Worm (Caenorhabditis elegans) whole organism, L1 larva: ENCODE data around the gene lite-1.

ENCODE experiments used
- C16A3.4 ChIP-seq: fragments of 150-350 bp; optimal IDR thresholded peaks from 2 replicates; lab custom pipeline; 2014; ENCODE audit warnings: missing biosample characterization, missing genetic modification characterization
- C34B4.2 ChIP-seq: sonication (generic microtip); optimal IDR thresholded peaks from 2 replicates; lab custom pipeline; 2017; ENCODE audit warnings: mild to moderate bottlenecking, missing genetic modification characterization, missing compliant biosample characterization
- alr-1 ChIP-seq: fragments of 200-800 bp; sonication (Bioruptor generic); optimal IDR thresholded peaks from 2 replicates; lab custom pipeline; 2018; ENCODE audit warnings: borderline replicate concordance, mild to moderate bottlenecking, missing genetic modification characterization, missing compliant biosample characterization
- blmp-1 ChIP-seq: fragments of 150-350 bp; optimal IDR thresholded peaks from 2 replicates; lab custom pipeline; 2014; ENCODE audit warnings: missing biosample characterization, missing genetic modification characterization
- ceh-63 ChIP-seq: fragments of 200-800 bp; sonication (Bioruptor generic); optimal IDR thresholded peaks from 2 replicates; lab custom pipeline; 2018; ENCODE audit warnings: mild to moderate bottlenecking, missing genetic modification characterization, missing compliant biosample characterization
- ceh-8 ChIP-seq: fragments of 200-800 bp; sonication (Bioruptor generic); optimal IDR thresholded peaks from 2 replicates; lab custom pipeline; 2018; ENCODE audit warnings: mild to moderate bottlenecking, missing genetic modification characterization, moderate library complexity, missing compliant biosample characterization
- ceh-88 ChIP-seq: fragments of 200-800 bp; sonication (Bioruptor generic); IDR thresholded peaks from 2 replicates; pipeline ENCODE4 v1.3.6; 2022; ENCODE audit warnings: missing genetic modification characterization, missing compliant biosample characterization
- ceh-90 ChIP-seq: sonication (generic microtip); optimal IDR thresholded peaks from 2 replicates; lab custom pipeline; 2016; ENCODE audit warnings: missing genetic modification characterization, missing compliant biosample characterization
- efl-1 ChIP-seq, 4 experiments: fragments of 150-350 bp; optimal IDR thresholded peaks in 3 of 4; peaks in 1 of 4; 1 replicate in 1 of 4; 2 replicates in 3 of 4; lab custom pipeline; 2014; ENCODE audit warnings: missing biosample characterization in 2 of 4, missing genetic modification characterization in 2 of 4, missing genetic modification reagents in 2 of 4
- efl-3 ChIP-seq: fragments of 200-800 bp; sonication (Bioruptor generic); optimal IDR thresholded peaks from 2 replicates; lab custom pipeline; 2018; ENCODE audit warnings: mild to moderate bottlenecking, missing genetic modification characterization, missing compliant biosample characterization
- elt-2 ChIP-seq: sonication (generic microtip); optimal IDR thresholded peaks from 2 replicates; lab custom pipeline; 2016; ENCODE audit warnings: missing genetic modification characterization, mild to moderate bottlenecking, inconsistent platforms, missing compliant biosample characterization, missing genetic modification reagents
- elt-3 ChIP-seq, 6 experiments: fragments of 150-350 bp in 1 of 6; sonication (generic microtip); optimal IDR thresholded peaks; 2 replicates each; lab custom pipeline; 2017 to 2018; ENCODE audit warnings: missing biosample characterization in 6 of 6, missing genetic modification characterization in 6 of 6, inconsistent platforms in 1 of 6
- ets-5 ChIP-seq: fragments of 200-800 bp; sonication (Bioruptor generic); IDR thresholded peaks from 2 replicates; pipeline ENCODE4 v1.3.6; 2022; ENCODE audit warnings: missing genetic modification characterization, missing compliant biosample characterization
- fkh-10 ChIP-seq: sonication (generic microtip); optimal IDR thresholded peaks from 2 replicates; lab custom pipeline; 2017; ENCODE audit warnings: missing biosample characterization, missing genetic modification reagents, missing genetic modification characterization
- hpl-2 ChIP-seq: fragments of 150-350 bp; optimal IDR thresholded peaks from 2 replicates; lab custom pipeline; 2014; ENCODE audit warnings: missing biosample characterization, missing genetic modification reagents, missing genetic modification characterization
- isw-1 ChIP-seq: fragments of 200-800 bp; sonication (Bioruptor generic); IDR thresholded peaks from 2 replicates; pipeline ENCODE4 v1.3.6; 2022; ENCODE audit warnings: missing genetic modification characterization, missing compliant biosample characterization
- jun-1 ChIP-seq: fragments of 150-350 bp; optimal IDR thresholded peaks from 2 replicates; lab custom pipeline; 2014; ENCODE audit warnings: missing biosample characterization, missing genetic modification reagents, missing genetic modification characterization
- lin-13 ChIP-seq: fragments of 150-350 bp; optimal IDR thresholded peaks from 2 replicates; lab custom pipeline; 2014; ENCODE audit warnings: missing biosample characterization, missing genetic modification reagents, missing genetic modification characterization
- lin-14 ChIP-seq: fragments of 200-800 bp; sonication (Bioruptor generic); optimal IDR thresholded peaks from 2 replicates; lab custom pipeline; 2018; ENCODE audit warnings: mild to moderate bottlenecking, missing genetic modification characterization, moderate library complexity, missing compliant biosample characterization
- lin-15B ChIP-seq: fragments of 150-350 bp; sonication (generic microtip); optimal IDR thresholded peaks from 3 replicates; lab custom pipeline; 2014; ENCODE audit warnings: missing biosample characterization, missing genetic modification characterization
- lin-35 ChIP-seq, 2 experiments: fragments of 150-350 bp; optimal IDR thresholded peaks; 2 replicates each; lab custom pipeline; 2014; ENCODE audit warnings: missing biosample characterization in 2 of 2, missing genetic modification characterization in 2 of 2, missing genetic modification reagents in 2 of 2
- lin-39 ChIP-seq: fragments of 150-350 bp; optimal IDR thresholded peaks from 2 replicates; lab custom pipeline; 2014; ENCODE audit warnings: missing biosample characterization, missing genetic modification reagents, missing genetic modification characterization
- lir-3 ChIP-seq: sonication (generic microtip); optimal IDR thresholded peaks from 2 replicates; lab custom pipeline; 2016; ENCODE audit warnings: mild to moderate bottlenecking, missing genetic modification characterization, moderate library complexity, missing compliant biosample characterization; ENCODE audit not compliant: poor library complexity
- mab-9 ChIP-seq: fragments of 200-800 bp; sonication (Bioruptor generic); IDR thresholded peaks from 2 replicates; pipeline ENCODE4 v1.3.6; 2022; ENCODE audit warnings: missing genetic modification reagents, missing genetic modification characterization, missing compliant biosample characterization
- mdl-1 ChIP-seq, 2 experiments: fragments of 150-350 bp; optimal IDR thresholded peaks; 2 replicates each; lab custom pipeline; 2014 to 2017; ENCODE audit warnings: missing biosample characterization in 2 of 2, missing genetic modification characterization in 2 of 2, inconsistent platforms in 1 of 2
- mef-2 ChIP-seq: fragments of 150-350 bp; optimal IDR thresholded peaks from 2 replicates; lab custom pipeline; 2014; ENCODE audit warnings: missing biosample characterization, missing genetic modification characterization
- mep-1 ChIP-seq: fragments of 150-350 bp; optimal IDR thresholded peaks from 2 replicates; lab custom pipeline; 2014; ENCODE audit warnings: missing biosample characterization, missing genetic modification characterization
- nhr-19 ChIP-seq: fragments of 200-800 bp; sonication (Bioruptor generic); conservative IDR thresholded peaks from 2 replicates; pipeline ENCODE4 v1.3.6; 2022; ENCODE audit warnings: missing genetic modification characterization, missing compliant biosample characterization
- nhr-20 ChIP-seq: sonication (generic microtip); optimal IDR thresholded peaks from 2 replicates; lab custom pipeline; 2016; ENCODE audit warnings: mild to moderate bottlenecking, missing genetic modification characterization, missing compliant biosample characterization
- nhr-47 ChIP-seq: sonication (generic microtip); optimal IDR thresholded peaks from 2 replicates; lab custom pipeline; 2016; ENCODE audit warnings: mild to moderate bottlenecking, missing genetic modification characterization, moderate library complexity, missing compliant biosample characterization
- nhr-77 ChIP-seq: fragments of 150-350 bp; optimal IDR thresholded peaks from 2 replicates; lab custom pipeline; 2014; ENCODE audit warnings: missing biosample characterization, missing genetic modification characterization
- nhr-84 ChIP-seq: sonication (generic microtip); optimal IDR thresholded peaks from 2 replicates; lab custom pipeline; 2017; ENCODE audit warnings: missing biosample characterization, missing genetic modification characterization
- nhr-85 ChIP-seq: sonication (generic microtip); peaks from one replicate; lab custom pipeline; 2016; ENCODE audit warnings: missing genetic modification characterization, inconsistent platforms, missing compliant biosample characterization
- nhr-90 ChIP-seq: sonication (generic microtip); optimal IDR thresholded peaks from 2 replicates; lab custom pipeline; 2016; ENCODE audit warnings: mild to moderate bottlenecking, missing genetic modification characterization, missing compliant biosample characterization; ENCODE audit not compliant: poor library complexity
- pag-3 ChIP-seq: sonication (generic microtip); optimal IDR thresholded peaks from 2 replicates; lab custom pipeline; 2017; ENCODE audit warnings: missing genetic modification characterization, mild to moderate bottlenecking, missing compliant biosample characterization, antibody characterized with exemption, borderline replicate concordance; ENCODE audit not compliant: insufficient read depth
- pqm-1 ChIP-seq: sonication (generic microtip); optimal IDR thresholded peaks from 3 replicates; lab custom pipeline; 2017; ENCODE audit warnings: missing biosample characterization, missing genetic modification characterization
- rnt-1 ChIP-seq: sonication (generic microtip); optimal IDR thresholded peaks from 2 replicates; lab custom pipeline; 2016; ENCODE audit warnings: mild to moderate bottlenecking, missing genetic modification characterization, moderate library complexity, missing compliant biosample characterization
- snu-23 ChIP-seq: sonication (generic microtip); optimal IDR thresholded peaks from 2 replicates; lab custom pipeline; 2016; ENCODE audit warnings: missing genetic modification characterization, missing compliant biosample characterization
- sptf-1 ChIP-seq: fragments of 150-350 bp; optimal IDR thresholded peaks from 2 replicates; lab custom pipeline; 2014; ENCODE audit warnings: missing biosample characterization, missing genetic modification characterization
- sup-37 ChIP-seq: fragments of 200-800 bp; sonication (Bioruptor generic); optimal IDR thresholded peaks from 2 replicates; lab custom pipeline; 2018; ENCODE audit warnings: mild to moderate bottlenecking, missing genetic modification characterization, missing compliant biosample characterization
- swsn-7 ChIP-seq: sonication (generic microtip); optimal IDR thresholded peaks from 2 replicates; lab custom pipeline; 2016; ENCODE audit warnings: missing genetic modification characterization, missing compliant biosample characterization
- tbx-2 ChIP-seq: sonication (generic microtip); optimal IDR thresholded peaks from 2 replicates; lab custom pipeline; 2016; ENCODE audit warnings: missing genetic modification characterization, missing compliant biosample characterization
- tlp-1 ChIP-seq: fragments of 150-350 bp; optimal IDR thresholded peaks from 2 replicates; lab custom pipeline; 2014; ENCODE audit warnings: missing biosample characterization, missing genetic modification characterization
- unc-130 ChIP-seq: fragments of 150-350 bp; optimal IDR thresholded peaks from 2 replicates; lab custom pipeline; 2017; ENCODE audit warnings: missing biosample characterization, missing genetic modification characterization, inconsistent platforms
- unc-62 ChIP-seq: fragments of 150-350 bp; optimal IDR thresholded peaks from 2 replicates; lab custom pipeline; 2014; ENCODE audit warnings: missing biosample characterization, missing genetic modification reagents, missing genetic modification characterization
- unc-86 ChIP-seq: sonication (generic microtip); optimal IDR thresholded peaks from 2 replicates; lab custom pipeline; 2016; ENCODE audit warnings: missing genetic modification characterization, missing compliant biosample characterization
- unc-98 ChIP-seq: fragments of 200-800 bp; sonication (Bioruptor generic); IDR thresholded peaks from 2 replicates; pipeline ENCODE4 v1.3.6; 2022; ENCODE audit warnings: missing genetic modification characterization, missing compliant biosample characterization
- zag-1 ChIP-seq: fragments of 150-350 bp; optimal IDR thresholded peaks from 2 replicates; lab custom pipeline; 2014; ENCODE audit warnings: missing biosample characterization, missing genetic modification characterization
- zip-4 ChIP-seq: fragments of 200-800 bp; sonication (Bioruptor generic); optimal IDR thresholded peaks from 2 replicates; lab custom pipeline; 2018; ENCODE audit warnings: mild to moderate bottlenecking, missing genetic modification characterization, moderate library complexity, missing compliant biosample characterization
- ztf-4 ChIP-seq: fragments of 150-350 bp; optimal IDR thresholded peaks from 2 replicates; lab custom pipeline; 2014; ENCODE audit warnings: missing biosample characterization, missing genetic modification characterization

Gene lite-1

ce11 chrX:6230669-6231068 lies at the start of gene lite-1:
Gene lite-1 (minus strand): TSS chrX:6230769.
- TF ChIP-seq unc-130, result no peak
- no peak for TF ChIP-seq nhr-77 (tag; lab: Kevin White, UChicago)
- TF ChIP-seq mab-9 (GFP tag; lab: Robert Waterston, UW), result no peak

ce11 chrX:6279625-6280024 lies 49.1 kb upstream of the lite-1 start, which contains the start of gene col-166:
Gene col-166 (plus strand): TSS chrX:6280016.
- TF ChIP-seq ceh-8 (GFP tag; lab: Kevin White, UChicago), result no peak
- no peak for TF ChIP-seq ceh-90 (tag; lab: Kevin White, UChicago)
- TF ChIP-seq swsn-7 (tag; lab: Kevin White, UChicago), result no peak
- peak; percentile 72 for TF ChIP-seq lin-14 (GFP tag; lab: Kevin White, UChicago)
- peak; percentile 93 for TF ChIP-seq nhr-85 (tag; lab: Kevin White, UChicago)
- no peak for TF ChIP-seq zip-4
- no peak for TF ChIP-seq lir-3 (tag; lab: Kevin White, UChicago)
- no peak for TF ChIP-seq jun-1 (tag; lab: Kevin White, UChicago)
- no peak for TF ChIP-seq unc-98 (GFP tag; lab: Robert Waterston, UW)
- no peak for TF ChIP-seq pqm-1
- TF ChIP-seq mef-2 (tag; lab: Kevin White, UChicago), result no peak
- no peak for TF ChIP-seq ets-5 (GFP tag; lab: Robert Waterston, UW)
- TF ChIP-seq tlp-1 (tag; lab: Kevin White, UChicago), result no peak
- no peak for TF ChIP-seq ztf-4 (tag; lab: Kevin White, UChicago)
- no peak for TF ChIP-seq unc-86 (tag; lab: Kevin White, UChicago)
- TF ChIP-seq isw-1 (GFP tag; lab: Robert Waterston, UW), result no peak
- no peak for TF ChIP-seq mab-9 (GFP tag; lab: Robert Waterston, UW)
- TF ChIP-seq nhr-90 (tag; lab: Kevin White, UChicago), result peak; percentile 77
- no peak for TF ChIP-seq efl-1 (optimal IDR thresholded peaks at IDR 0.05; lab: Kevin White, UChicago)
- no peak for TF ChIP-seq efl-1 (GFP tag; optimal IDR thresholded peaks at IDR 0.05 in 1 of 2; lab: Kevin White, UChicago)
- TF ChIP-seq sup-37, result no peak
- peak; percentile 23 for TF ChIP-seq mep-1 (tag; lab: Kevin White, UChicago)
- TF ChIP-seq hpl-2, result no peak
- TF ChIP-seq blmp-1 (tag; lab: Kevin White, UChicago), result peak; percentile 30
- peak in 1 of 2 experiments; percentile 31 for TF ChIP-seq lin-35 (GFP tag; optimal IDR thresholded peaks at IDR 0.05; lab: Kevin White, UChicago)
- TF ChIP-seq elt-3 (tag; optimal IDR thresholded peaks at IDR 0.05; lab: Kevin White, UChicago), result peak in 3 of 6 experiments; percentile 40 to 45 (median 42)
- TF ChIP-seq nhr-19 (GFP tag; lab: Robert Waterston, UW), result peak; percentile 18; the same call in 1 of the 2 replicates
- no peak for TF ChIP-seq nhr-84
- TF ChIP-seq elt-2 (tag; lab: Kevin White, UChicago), result no peak
- no peak for TF ChIP-seq fkh-10 (GFP tag; lab: Kevin White, UChicago)
- no peak for TF ChIP-seq lin-15B (tag; lab: Kevin White, UChicago)
- no peak for TF ChIP-seq ceh-63
- TF ChIP-seq tbx-2 (tag; lab: Kevin White, UChicago), result peak; percentile 43
- peak; percentile 61 for TF ChIP-seq nhr-20 (tag; lab: Kevin White, UChicago)
- TF ChIP-seq mdl-1 (tag; optimal IDR thresholded peaks at IDR 0.05; lab: Kevin White, UChicago), result peak in 1 of 2 experiments; percentile 27
- TF ChIP-seq lin-13, result no peak
- no peak for TF ChIP-seq zag-1
- TF ChIP-seq efl-3 (GFP tag; lab: Kevin White, UChicago), result no peak
- peak; percentile 64 for TF ChIP-seq snu-23
- peak; percentile 52 for TF ChIP-seq nhr-47 (tag; lab: Kevin White, UChicago)
- TF ChIP-seq unc-62 (GFP tag; lab: Kevin White, UChicago), result no peak
- no peak for TF ChIP-seq rnt-1 (tag; lab: Kevin White, UChicago)
- TF ChIP-seq alr-1 (tag; lab: Kevin White, UChicago), result no peak
- no peak for TF ChIP-seq sptf-1 (tag; lab: Kevin White, UChicago)
- no peak for TF ChIP-seq C34B4.2 (tag; lab: Kevin White, UChicago)
- TF ChIP-seq ceh-88, result no peak
- no peak for TF ChIP-seq C16A3.4
- no peak for TF ChIP-seq lin-39 (tag; lab: Kevin White, UChicago)
- peak; percentile 8 for TF ChIP-seq pag-3
- TF ChIP-seq unc-130, result no peak
